Worm (Caenorhabditis elegans) whole organism, L2 larva: ENCODE data around the gene mks-1.

Experiments used
- aly-2 ChIP-seq: fragments of 150-350 bp; optimal IDR thresholded peaks from 2 replicates; lab custom pipeline; 2014; ENCODE audit warnings: missing biosample characterization, missing genetic modification characterization
- snpc-4 ChIP-seq: fragments of 150-350 bp; optimal IDR thresholded peaks from 2 replicates; lab custom pipeline; 2014; ENCODE audit warnings: missing biosample characterization, missing genetic modification characterization
- unc-39 ChIP-seq: fragments of 150-350 bp; optimal IDR thresholded peaks from 2 replicates; lab custom pipeline; 2014; ENCODE audit warnings: missing biosample characterization, missing genetic modification characterization

ce11 chrIII:3160490-3160889 is 25.6 kb upstream of the mks-1 start:
- TF ChIP-seq unc-39 (no peak), aly-2 (tag; lab: Kevin White, UChicago) (no peak), snpc-4 (tag; lab: Kevin White, UChicago) (no peak)
